Fruit fly (Drosophila melanogaster) whole organism, prepupa: ENCODE data around the gene CG12947.

Experiments used
- Blimp-1 ChIP-seq: fragments of 200-800 bp; sonication (Bioruptor generic); optimal IDR thresholded peaks from 3 replicates; lab custom pipeline; 2017; ENCODE audit warnings: missing biosample characterization, missing genetic modification characterization, mild to moderate bottlenecking, moderate library complexity, missing genetic modification reagents
- CG10631 ChIP-seq: fragments of 200-800 bp; sonication (Bioruptor generic); optimal IDR thresholded peaks from 2 replicates; lab custom pipeline; 2016; ENCODE audit warnings: missing biosample characterization, missing genetic modification characterization
- CG10669 ChIP-seq: fragments of 200-800 bp; sonication (Bioruptor generic); optimal IDR thresholded peaks from 3 replicates; lab custom pipeline; 2018; ENCODE audit warnings: missing biosample characterization, mild to moderate bottlenecking, missing genetic modification characterization, moderate library complexity
- CG11762 ChIP-seq: fragments of 200-800 bp; sonication (Bioruptor generic); optimal IDR thresholded peaks from 3 replicates; lab custom pipeline; 2016; ENCODE audit warnings: missing biosample characterization, missing genetic modification characterization; ENCODE audit not compliant: insufficient read depth
- CG11902 ChIP-seq: fragments of 200-800 bp; sonication (Bioruptor generic); optimal IDR thresholded peaks from 3 replicates; lab custom pipeline; 2016; ENCODE audit warnings: missing biosample characterization, missing genetic modification characterization
- CG15336 ChIP-seq: fragments of 200-800 bp; sonication (Bioruptor generic); IDR thresholded peaks from 2 replicates; pipeline ENCODE4 v1.3.6; 2022; ENCODE audit warnings: missing biosample characterization, missing genetic modification characterization
- CG1621 ChIP-seq: fragments of 200-800 bp; sonication (Bioruptor generic); optimal IDR thresholded peaks from 3 replicates; lab custom pipeline; 2018; ENCODE audit warnings: missing biosample characterization, mild to moderate bottlenecking, missing genetic modification characterization
- CG3032 ChIP-seq: fragments of 200-800 bp; optimal IDR thresholded peaks from 2 replicates; lab custom pipeline; 2019; ENCODE audit warnings: missing biosample characterization, mild to moderate bottlenecking, missing genetic modification characterization, moderate library complexity
- CG31627 ChIP-seq: fragments of 200-800 bp; sonication (Bioruptor generic); optimal IDR thresholded peaks from 3 replicates; lab custom pipeline; 2016; ENCODE audit warnings: missing biosample characterization, missing genetic modification characterization
- CG32006 ChIP-seq: fragments of 200-800 bp; sonication (Bioruptor generic); optimal IDR thresholded peaks from 3 replicates; lab custom pipeline; 2017; ENCODE audit warnings: missing biosample characterization, mild to moderate bottlenecking, missing genetic modification characterization
- CG3919 ChIP-seq: fragments of 200-800 bp; sonication (Bioruptor generic); optimal IDR thresholded peaks from 3 replicates; lab custom pipeline; 2016; ENCODE audit warnings: missing biosample characterization, missing genetic modification characterization
- CG6163 ChIP-seq: fragments of 200-800 bp; sonication (Bioruptor generic); IDR thresholded peaks from 3 replicates; pipeline ENCODE4 v1.3.6; 2022; ENCODE audit warnings: missing biosample characterization, missing genetic modification characterization
- CG6792 ChIP-seq: fragments of 200-800 bp; sonication (Bioruptor generic); optimal IDR thresholded peaks from 3 replicates; lab custom pipeline; 2016; ENCODE audit warnings: missing biosample characterization, missing genetic modification characterization
- CG6808 ChIP-seq: fragments of 200-800 bp; sonication (Bioruptor generic); optimal IDR thresholded peaks from 3 replicates; lab custom pipeline; 2017; ENCODE audit warnings: missing biosample characterization, missing genetic modification characterization, mild to moderate bottlenecking, moderate library complexity, missing genetic modification reagents
- CG6854 ChIP-seq: fragments of 200-800 bp; sonication (Bioruptor generic); optimal IDR thresholded peaks from 2 replicates; lab custom pipeline; 2017; ENCODE audit warnings: missing biosample characterization, mild to moderate bottlenecking, missing genetic modification characterization
- CG7368 ChIP-seq: fragments of 200-800 bp; sonication (Bioruptor generic); optimal IDR thresholded peaks from 3 replicates; lab custom pipeline; 2016; ENCODE audit warnings: missing biosample characterization, missing genetic modification characterization
- CG8119 ChIP-seq: fragments of 200-800 bp; sonication (Bioruptor generic); IDR thresholded peaks from 3 replicates; pipeline ENCODE4 v1.3.6; 2022; ENCODE audit warnings: missing biosample characterization, missing genetic modification characterization
- CG8319 ChIP-seq: fragments of 200-800 bp; sonication (Bioruptor generic); optimal IDR thresholded peaks from 3 replicates; lab custom pipeline; 2016; ENCODE audit warnings: missing biosample characterization, missing genetic modification characterization
- Eip78C ChIP-seq: fragments of 200-800 bp; sonication (Bioruptor generic); peaks from one replicate; lab custom pipeline; 2016; ENCODE audit warnings: missing biosample characterization, missing genetic modification characterization
- Eip93F ChIP-seq: fragments of 200-800 bp; sonication (Bioruptor generic); optimal IDR thresholded peaks from 2 replicates; lab custom pipeline; 2016; ENCODE audit warnings: missing biosample characterization, mild to moderate bottlenecking, missing genetic modification characterization
- Ets96B ChIP-seq: fragments of 200-800 bp; optimal IDR thresholded peaks from 2 replicates; lab custom pipeline; 2019; ENCODE audit warnings: missing biosample characterization, mild to moderate bottlenecking, missing genetic modification characterization, moderate library complexity
- Gug ChIP-seq: fragments of 200-800 bp; sonication (Bioruptor generic); IDR thresholded peaks from 2 replicates; pipeline ENCODE4 v1.3.6; 2022; ENCODE audit warnings: missing biosample characterization, missing genetic modification characterization
- Hr39 ChIP-seq: fragments of 200-800 bp; sonication (Bioruptor generic); optimal IDR thresholded peaks from 2 replicates; lab custom pipeline; 2016; ENCODE audit warnings: missing biosample characterization, missing genetic modification characterization
- Lpt ChIP-seq: fragments of 200-800 bp; sonication (Bioruptor generic); optimal IDR thresholded peaks from 3 replicates; lab custom pipeline; 2016; ENCODE audit warnings: missing biosample characterization, missing genetic modification characterization
- OdsH ChIP-seq: fragments of 200-800 bp; sonication (Bioruptor generic); optimal IDR thresholded peaks from 3 replicates; lab custom pipeline; 2016; ENCODE audit warnings: missing biosample characterization, missing genetic modification characterization
- Sox14 ChIP-seq: fragments of 200-800 bp; sonication (Bioruptor generic); optimal IDR thresholded peaks from 3 replicates; lab custom pipeline; 2016; ENCODE audit warnings: missing biosample characterization, missing genetic modification characterization
- Sox15 ChIP-seq: fragments of 200-800 bp; sonication (Bioruptor generic); optimal IDR thresholded peaks from 3 replicates; lab custom pipeline; 2016; ENCODE audit warnings: missing biosample characterization, missing genetic modification characterization
- achi ChIP-seq: fragments of 200-800 bp; sonication (Bioruptor generic); optimal IDR thresholded peaks from 3 replicates; lab custom pipeline; 2016; ENCODE audit warnings: missing biosample characterization, missing genetic modification characterization
- acj6 ChIP-seq: fragments of 200-800 bp; sonication (Bioruptor generic); optimal IDR thresholded peaks from 3 replicates; lab custom pipeline; 2016; ENCODE audit warnings: missing biosample characterization, missing genetic modification characterization
- cyc ChIP-seq: fragments of 200-800 bp; sonication (Bioruptor generic); optimal IDR thresholded peaks from 3 replicates; lab custom pipeline; 2016; ENCODE audit warnings: missing biosample characterization, missing genetic modification characterization
- dac ChIP-seq: fragments of 200-800 bp; sonication (Bioruptor generic); optimal IDR thresholded peaks from 2 replicates; lab custom pipeline; 2017; ENCODE audit warnings: missing biosample characterization, mild to moderate bottlenecking, missing genetic modification characterization
- eg ChIP-seq: fragments of 200-800 bp; sonication (Bioruptor generic); IDR thresholded peaks from 3 replicates; pipeline ENCODE4 v1.3.6; 2022; ENCODE audit warnings: missing biosample characterization, missing genetic modification characterization
- esn ChIP-seq: fragments of 200-800 bp; sonication (Bioruptor generic); optimal IDR thresholded peaks from 2 replicates; lab custom pipeline; 2016; ENCODE audit warnings: missing biosample characterization, mild to moderate bottlenecking, missing genetic modification characterization, moderate library complexity
- fd59A ChIP-seq: fragments of 200-800 bp; sonication (Bioruptor generic); optimal IDR thresholded peaks from 2 replicates; lab custom pipeline; 2017; ENCODE audit warnings: missing biosample characterization, mild to moderate bottlenecking, missing genetic modification characterization, missing genetic modification reagents
- fkh ChIP-seq: fragments of 200-800 bp; sonication (Bioruptor generic); optimal IDR thresholded peaks from 3 replicates; lab custom pipeline; 2017; ENCODE audit warnings: missing biosample characterization, mild to moderate bottlenecking, missing genetic modification characterization, moderate library complexity
- lz ChIP-seq: fragments of 200-800 bp; sonication (Bioruptor generic); optimal IDR thresholded peaks from 3 replicates; lab custom pipeline; 2016; ENCODE audit warnings: missing biosample characterization, missing genetic modification characterization
- net ChIP-seq: fragments of 200-800 bp; sonication (Bioruptor generic); optimal IDR thresholded peaks from 3 replicates; lab custom pipeline; 2016; ENCODE audit warnings: missing biosample characterization, missing genetic modification characterization
- salr ChIP-seq, 2 experiments: fragments of 200-800 bp; sonication (Bioruptor generic); optimal IDR thresholded peaks; 3 replicates each; lab custom pipeline; 2016 to 2018; ENCODE audit warnings: missing biosample characterization in 2 of 2, missing genetic modification characterization in 2 of 2, mild to moderate bottlenecking in 1 of 2
- ss ChIP-seq, 2 experiments: fragments of 200-800 bp; sonication (Bioruptor generic); optimal IDR thresholded peaks; 2 replicates in 1 of 2; 3 replicates in 1 of 2; lab custom pipeline; 2017 to 2018; ENCODE audit warnings: mild to moderate bottlenecking in 2 of 2, missing biosample characterization in 2 of 2, missing genetic modification characterization in 2 of 2, moderate library complexity in 1 of 2
- svp ChIP-seq: fragments of 200-800 bp; sonication (Bioruptor generic); peaks from one replicate; lab custom pipeline; 2016; ENCODE audit warnings: missing biosample characterization, missing genetic modification characterization
- topi ChIP-seq: fragments of 200-800 bp; sonication (Bioruptor generic); optimal IDR thresholded peaks from 3 replicates; lab custom pipeline; 2016; ENCODE audit warnings: missing biosample characterization, missing genetic modification characterization

CG12947 gene

DNA sequence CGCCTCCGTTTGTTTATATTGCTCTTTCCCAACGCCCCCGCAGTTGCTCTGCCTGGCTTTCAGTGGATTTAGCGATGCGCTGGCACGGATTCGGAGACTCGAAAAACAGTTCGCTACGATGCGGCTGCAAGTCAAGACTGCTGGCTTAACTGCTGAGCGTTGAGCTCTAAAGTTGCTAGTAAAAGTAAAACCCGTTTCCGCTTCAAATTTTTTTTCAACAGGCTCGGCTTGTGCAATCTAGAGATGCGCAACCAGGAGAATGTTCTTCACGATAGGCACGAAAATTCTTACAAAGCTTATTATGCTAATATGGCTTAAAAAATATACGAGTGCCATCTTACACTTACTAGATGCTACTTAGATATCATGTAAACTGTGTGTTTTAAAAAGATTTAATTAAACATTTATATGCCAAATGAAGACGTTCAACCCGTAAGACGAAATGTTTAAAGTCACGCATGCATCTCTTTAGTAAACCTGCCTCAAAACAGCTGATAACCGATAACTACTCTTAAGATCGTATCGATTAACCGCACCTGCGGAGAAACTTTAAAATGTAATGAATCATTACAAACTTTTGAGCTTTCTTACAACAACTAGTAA lies 32.5 kb upstream of the CG12947 start, which contains the start of gene CG12948 (continued):
- TF ChIP-seq CG31627 (GFP tag; lab: Kevin White, UChicago) (peak; percentile 60), CG1621 (tag; lab: Kevin White, UChicago) (peak; percentile 50), Eip78C (GFP tag; lab: Kevin White, UChicago) (peak; percentile 86), dac (GFP tag; lab: Kevin White, UChicago) (no peak), CG15336 (GFP tag; lab: Robert Waterston, UW) (no peak; the same call in 1 of the 2 replicates), Sox14 (GFP tag; lab: Kevin White, UChicago) (no peak), Eip93F (GFP tag; lab: Kevin White, UChicago) (peak; percentile 39), svp (no peak), CG6163 (no peak), topi (no peak), Gug (GFP tag; lab: Robert Waterston, UW) (0 out of 2 replicates have a peak, but pooled peaks have one; percentile 14), CG32006 (GFP tag; lab: Kevin White, UChicago) (no peak), CG10669 (GFP tag; lab: Kevin White, UChicago) (no peak), ss (GFP tag; optimal IDR thresholded peaks at IDR 0.05; lab: Kevin White, UChicago) (no peak), CG11762 (GFP tag; lab: Kevin White, UChicago) (no peak), eg (GFP tag; lab: Robert Waterston, UW) (peak; percentile 47; the same call in 2 of the 3 replicates), Sox15 (GFP tag; lab: Kevin White, UChicago) (no peak), Hr39 (GFP tag; lab: Kevin White, UChicago) (no peak), Ets96B (no peak), CG8319 (no peak), cyc (GFP tag; lab: Kevin White, UChicago) (no peak), Blimp-1 (peak; percentile 45), lz (GFP tag; lab: Kevin White, UChicago) (peak; percentile 67), fd59A (GFP tag; lab: Kevin White, UChicago) (no peak), fkh (GFP tag; lab: Kevin White, UChicago) (no peak), acj6 (no peak), CG7368 (GFP tag; lab: Kevin White, UChicago) (no peak), CG3032 (peak; percentile 64), OdsH (GFP tag; lab: Kevin White, UChicago) (no peak), esn (peak; percentile 80), Lpt (GFP tag; lab: Kevin White, UChicago) (peak; percentile 51)

DNA sequence ATGACTTTTGCATAAGTTTGCCTTT lies 32.2 kb upstream of the CG12947 start, which contains the start of gene PpD3:
TSS of gene PpD3 (plus strand) at position 1 of the 25 bp plus-strand sequence.
- no peak for TF ChIP-seq CG8119 (GFP tag; lab: Robert Waterston, UW)
- TF ChIP-seq CG11902 = no peak

- TF ChIP-seq CG6854 = no peak
- TF ChIP-seq, all 60 proteins: peak for 0
These were observed 31.8 kb upstream of the CG12947 start for dm6 chr3R:9747900-9748663.

dm6 chr3R:9754487-9754886 lies 25.4 kb upstream of the CG12947 start, which contains the start of gene Tti1:
TSS of gene Tti1 (minus strand) at chr3R:9754686.
- no peak for TF ChIP-seq CG6792 (GFP tag; lab: Kevin White, UChicago)
- no peak for TF ChIP-seq CG6808 (GFP tag; lab: Kevin White, UChicago)
- no peak for TF ChIP-seq cyc (GFP tag; lab: Kevin White, UChicago)
- TF ChIP-seq Gug (GFP tag; lab: Robert Waterston, UW) = no peak
- no peak for TF ChIP-seq net (GFP tag; lab: Kevin White, UChicago)
- TF ChIP-seq CG6854 = no peak
- TF ChIP-seq CG3919 (GFP tag; lab: Kevin White, UChicago) = no peak
- TF ChIP-seq CG1621 (tag; lab: Kevin White, UChicago) = no peak
- TF ChIP-seq achi (GFP tag; lab: Kevin White, UChicago) = no peak
- TF ChIP-seq CG10631 = no peak
- no peak for TF ChIP-seq salr (GFP tag; optimal IDR thresholded peaks at IDR 0.05; lab: Kevin White, UChicago)
- TF ChIP-seq eg (GFP tag; lab: Robert Waterston, UW) = no peak
- TF ChIP-seq, all 60 proteins: peak for 0
